Worm (Caenorhabditis elegans): ENCODE data around the gene twk-28.

DNA sequence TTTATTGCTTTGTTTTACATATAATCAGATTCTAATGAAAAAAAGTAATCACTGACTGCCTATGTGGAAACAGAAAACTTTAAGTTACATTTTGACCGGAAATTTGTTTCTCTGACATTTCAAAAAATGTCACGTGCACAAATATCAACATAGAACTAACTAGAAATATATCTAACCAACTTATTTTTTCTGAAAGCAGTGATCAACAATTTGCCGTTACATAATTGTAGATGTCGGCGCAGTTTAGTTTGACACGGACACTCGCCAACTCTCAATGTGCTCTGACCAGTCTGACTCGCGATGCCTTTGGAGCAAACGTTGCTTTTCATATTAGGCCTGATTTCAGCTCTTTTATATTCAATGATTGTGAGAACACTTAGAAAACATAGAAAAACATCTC is 22.4 kb downstream of the twk-28 start, which contains the start of gene srv-6:
- no peak for TF ChIP-seq tab-1 (GFP tag; IDR thresholded peaks at IDR 0.05)
- no peak for TF ChIP-seq ztf-29 (GFP tag; IDR thresholded peaks at IDR 0.05)
- TF ChIP-seq flt-1 (GFP tag; IDR thresholded peaks at IDR 0.05), result no peak
- TF ChIP-seq ztf-23 (GFP tag; IDR thresholded peaks at IDR 0.05), result no peak
- no peak for TF ChIP-seq ref-1 (GFP tag; conservative IDR thresholded peaks at IDR 0.05)
- TF ChIP-seq T22C8.4 (GFP tag; IDR thresholded peaks at IDR 0.05), result no peak
- no peak for TF ChIP-seq med-1 (GFP tag; optimal IDR thresholded peaks at IDR 0.05; ENCODE audit: insufficient read depth)
